Worm (Caenorhabditis elegans): ENCODE data around the gene mam-4.

mam-4 gene

ce11 chrV:11290888-11291287 is 42.9 kb downstream of the mam-4 start, which contains the start of gene C03E10.1:
C03E10.1 (plus strand) TSS chrV:11291188.
- no peak for TF ChIP-seq nhr-85 (tag)
- TF ChIP-seq fkh-10 (GFP tag; optimal IDR thresholded peaks at IDR 0.05) = no peak
- no peak for TF ChIP-seq alr-1 (tag; optimal IDR thresholded peaks at IDR 0.05; ENCODE audit: borderline replicate concordance)
- TF ChIP-seq irx-1 (tag; optimal IDR thresholded peaks at IDR 0.05) = no peak
- TF ChIP-seq mdl-1 (tag; optimal IDR thresholded peaks at IDR 0.05) = no peak
- TF ChIP-seq nhr-11 (tag; optimal IDR thresholded peaks at IDR 0.05) = no peak
- no peak for TF ChIP-seq snu-23 (GFP tag; optimal IDR thresholded peaks at IDR 0.05)
- TF ChIP-seq nhr-19 (GFP tag; conservative IDR thresholded peaks at IDR 0.05) = no peak
- no peak for TF ChIP-seq blmp-1 (tag; optimal IDR thresholded peaks at IDR 0.05)
- TF ChIP-seq fkh-4 (tag; optimal IDR thresholded peaks at IDR 0.05; ENCODE audit: borderline replicate concordance) = no peak
- no peak for TF ChIP-seq pax-3 (tag; optimal IDR thresholded peaks at IDR 0.05)
- no peak for TF ChIP-seq nhr-84 (tag; optimal IDR thresholded peaks at IDR 0.05)
- no peak for TF ChIP-seq jun-1 (tag; optimal IDR thresholded peaks at IDR 0.05)
- TF ChIP-seq hpl-2 (GFP tag; optimal IDR thresholded peaks at IDR 0.05) = no peak
- no peak for TF ChIP-seq Y116A8C.19 (tag; optimal IDR thresholded peaks at IDR 0.05; ENCODE audit: borderline replicate concordance)
- no peak for TF ChIP-seq ceh-8 (GFP tag; optimal IDR thresholded peaks at IDR 0.05)
- TF ChIP-seq lin-13 (GFP tag; optimal IDR thresholded peaks at IDR 0.05) = no peak
- no peak for TF ChIP-seq nhr-12 (tag; optimal IDR thresholded peaks at IDR 0.05)

DNA sequence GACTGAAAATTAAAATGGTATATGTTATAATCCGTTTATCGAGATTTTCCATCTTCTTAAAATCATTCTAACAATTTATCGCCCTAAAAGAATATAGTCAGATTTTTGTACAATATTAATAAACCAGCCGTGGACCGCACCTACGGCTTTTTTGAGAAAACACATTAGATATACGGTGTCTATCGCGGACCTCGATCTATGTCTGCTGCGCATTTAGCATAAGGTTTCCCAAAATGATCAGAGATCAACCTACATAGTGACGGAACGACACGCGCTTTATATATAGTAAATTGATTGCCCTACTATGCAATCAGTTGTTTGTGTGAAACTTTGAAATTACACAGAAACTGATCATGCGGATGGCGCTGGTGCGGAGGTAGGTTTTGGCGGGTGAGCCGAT is 44.7 kb downstream of the mam-4 start:
- no peak for TF ChIP-seq ces-1 (GFP tag; optimal IDR thresholded peaks at IDR 0.05)
- TF ChIP-seq nhr-84 (tag; optimal IDR thresholded peaks at IDR 0.05) = no peak
- no peak for TF ChIP-seq elt-3 (tag; optimal IDR thresholded peaks at IDR 0.05)
- no peak for TF ChIP-seq fos-1 (tag; optimal IDR thresholded peaks at IDR 0.05)
- TF ChIP-seq nhr-11 (tag; optimal IDR thresholded peaks at IDR 0.05) = no peak
- no peak for TF ChIP-seq unc-62 (GFP tag; optimal IDR thresholded peaks at IDR 0.05)
- TF ChIP-seq aha-1 (tag; optimal IDR thresholded peaks at IDR 0.05) = no peak
- no peak for TF ChIP-seq vab-15 (tag; optimal IDR thresholded peaks at IDR 0.05)
- no peak for TF ChIP-seq dpl-1 (GFP tag; optimal IDR thresholded peaks at IDR 0.05)
- TF ChIP-seq zag-1 (tag; optimal IDR thresholded peaks at IDR 0.05) = no peak
- TF ChIP-seq nhr-237 (tag; optimal IDR thresholded peaks at IDR 0.05) = no peak
- TF ChIP-seq mdl-1 (tag; optimal IDR thresholded peaks at IDR 0.05) = no peak

ce11 chrV:11294393-11294792 is 46.4 kb downstream of the mam-4 start, which contains the start of gene T03F7.6:
T03F7.6 (plus strand) TSS chrV:11294693.
- TF ChIP-seq lsy-2 (tag; optimal IDR thresholded peaks at IDR 0.05) (no peak), hpl-2 (GFP tag; optimal IDR thresholded peaks at IDR 0.05) (no peak), ztf-11 (tag; optimal IDR thresholded peaks at IDR 0.05) (no peak), ceh-88 (GFP tag; IDR thresholded peaks at IDR 0.05) (no peak), pax-3 (tag; optimal IDR thresholded peaks at IDR 0.05) (no peak), pqm-1 (tag; optimal IDR thresholded peaks at IDR 0.05) (no peak), egl-13 (tag; optimal IDR thresholded peaks at IDR 0.05) (no peak), C04F5.9 (tag; optimal IDR thresholded peaks at IDR 0.05) (no peak)

ce11 chrV:11298632-11299031 is 50.7 kb downstream of the mam-4 start, which contains the start of gene T03F7.5:
T03F7.5 (minus strand) TSS chrV:11298732.
- TF ChIP-seq efl-1 (optimal IDR thresholded peaks at IDR 0.05) (no peak), efl-1 (GFP tag; optimal IDR thresholded peaks at IDR 0.05 in 1 of 2) (peak in 1 of 2 experiments; percentile 7), mdl-1 (tag; optimal IDR thresholded peaks at IDR 0.05) (no peak)

DNA sequence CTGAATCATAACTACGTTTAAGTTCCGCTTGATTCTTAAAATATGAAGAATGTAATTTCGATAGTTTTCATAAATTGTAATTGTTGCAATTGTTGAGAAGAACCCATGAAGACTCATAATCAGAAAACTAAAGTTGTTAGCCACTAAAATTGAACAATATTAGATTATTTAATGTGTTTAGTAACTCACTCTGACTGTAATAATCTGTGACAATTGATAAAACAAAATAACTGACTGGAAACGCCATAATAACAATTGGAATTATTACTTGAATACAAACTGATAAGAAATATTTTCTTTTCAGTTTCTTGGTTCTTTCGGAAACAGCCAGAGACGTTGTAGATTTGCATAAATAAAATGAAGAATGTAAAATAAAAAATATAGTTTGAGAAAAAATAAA is 51.5 kb downstream of the mam-4 start:
- TF ChIP-seq ama-1 (optimal IDR thresholded peaks at IDR 0.05) = no peak
- TF ChIP-seq lin-35 (GFP tag; optimal IDR thresholded peaks at IDR 0.05) = no peak
- peak; percentile 54 for TF ChIP-seq jun-1 (tag; optimal IDR thresholded peaks at IDR 0.05)

Measured in whole organism, L1 larva.